Fruit fly (Drosophila melanogaster) whole organism, embryonic: ENCODE results near the gene Pax.

ENCODE experiments used
- ATbp ChIP-seq: fragments of 200-800 bp; sonication (Bioruptor generic); optimal IDR thresholded peaks from 2 replicates; lab custom pipeline; 2017; ENCODE audit warnings: missing biosample characterization, mild to moderate bottlenecking, missing genetic modification characterization, missing genetic modification reagents
- Atf-2 ChIP-seq: fragments of 200-800 bp; sonication (Bioruptor generic); optimal IDR thresholded peaks from 2 replicates; lab custom pipeline; 2016; ENCODE audit warnings: missing biosample characterization, missing genetic modification characterization
- Bgb ChIP-seq: fragments of 200-800 bp; sonication (Bioruptor generic); IDR thresholded peaks from 2 replicates; pipeline ENCODE4 v1.3.6; 2022; ENCODE audit warnings: missing biosample characterization, missing genetic modification characterization; ENCODE audit not compliant: partially characterized antibody
- CG10209 ChIP-seq: fragments of 200-800 bp; sonication (Bioruptor generic); optimal IDR thresholded peaks from 3 replicates; lab custom pipeline; 2017; ENCODE audit warnings: missing biosample characterization, mild to moderate bottlenecking, missing genetic modification characterization, missing genetic modification reagents
- CG11093 ChIP-seq: fragments of 200-800 bp; sonication (Bioruptor generic); IDR thresholded peaks from 3 replicates; pipeline ENCODE4 v1.3.6; 2022; ENCODE audit warnings: missing biosample characterization, missing genetic modification characterization
- CG12071 ChIP-seq: fragments of 200-800 bp; sonication (Bioruptor generic); optimal IDR thresholded peaks from 3 replicates; lab custom pipeline; 2018; ENCODE audit warnings: missing biosample characterization, mild to moderate bottlenecking, missing genetic modification characterization
- CG12942 ChIP-seq: fragments of 200-800 bp; sonication (Bioruptor generic); optimal IDR thresholded peaks from 3 replicates; lab custom pipeline; 2016; ENCODE audit warnings: missing biosample characterization, missing genetic modification characterization
- CG13287 ChIP-seq: fragments of 200-800 bp; sonication (Bioruptor generic); IDR thresholded peaks from 2 replicates; pipeline ENCODE4 v1.3.6; 2022; ENCODE audit warnings: missing biosample characterization, missing genetic modification characterization; ENCODE audit not compliant: partially characterized antibody
- CG13296 ChIP-seq: fragments of 200-800 bp; sonication (Bioruptor generic); optimal IDR thresholded peaks from 3 replicates; lab custom pipeline; 2018; ENCODE audit warnings: missing biosample characterization, mild to moderate bottlenecking, missing genetic modification characterization
- CG16863 ChIP-seq: fragments of 200-800 bp; sonication (Bioruptor generic); optimal IDR thresholded peaks from 3 replicates; lab custom pipeline; 2016; ENCODE audit warnings: missing biosample characterization, missing genetic modification characterization
- CG17328 ChIP-seq: fragments of 200-800 bp; sonication (Bioruptor generic); IDR thresholded peaks from 2 replicates; pipeline ENCODE4 v1.3.6; 2022; ENCODE audit warnings: missing biosample characterization, missing genetic modification characterization
- CG17829 ChIP-seq: fragments of 200-800 bp; optimal IDR thresholded peaks from 2 replicates; lab custom pipeline; 2019; ENCODE audit warnings: missing biosample characterization, mild to moderate bottlenecking, missing genetic modification characterization, moderate library complexity
- CG30020 ChIP-seq: fragments of 200-800 bp; optimal IDR thresholded peaks from 2 replicates; lab custom pipeline; 2019; ENCODE audit warnings: missing biosample characterization, mild to moderate bottlenecking, missing genetic modification characterization, moderate library complexity
- CG34376 ChIP-seq: fragments of 200-800 bp; sonication (Bioruptor generic); optimal IDR thresholded peaks from 2 replicates; lab custom pipeline; 2018; ENCODE audit warnings: missing biosample characterization, mild to moderate bottlenecking, missing genetic modification characterization
- CG4617 ChIP-seq: fragments of 200-800 bp; sonication (Bioruptor generic); optimal IDR thresholded peaks from 3 replicates; lab custom pipeline; 2016; ENCODE audit warnings: missing biosample characterization, missing genetic modification characterization, borderline replicate concordance
- CG4854 ChIP-seq: fragments of 200-800 bp; sonication (Bioruptor generic); optimal IDR thresholded peaks from 2 replicates; lab custom pipeline; 2016; ENCODE audit warnings: missing biosample characterization, missing genetic modification characterization, inconsistent platforms
- CG5245 ChIP-seq: fragments of 200-800 bp; sonication (Bioruptor generic); optimal IDR thresholded peaks from 3 replicates; lab custom pipeline; 2016; ENCODE audit warnings: missing biosample characterization, missing genetic modification characterization
- CG6272 ChIP-seq: fragments of 200-800 bp; sonication (Bioruptor generic); IDR thresholded peaks from 2 replicates; pipeline ENCODE4 v1.3.6; 2022; ENCODE audit warnings: missing biosample characterization, missing genetic modification characterization
- CG7745 ChIP-seq: fragments of 200-800 bp; sonication (Bioruptor generic); optimal IDR thresholded peaks from 2 replicates; lab custom pipeline; 2018; ENCODE audit warnings: missing biosample characterization, mild to moderate bottlenecking, missing genetic modification characterization, moderate library complexity
- CG7786 ChIP-seq: fragments of 200-800 bp; sonication (Bioruptor generic); optimal IDR thresholded peaks from 2 replicates; lab custom pipeline; 2016; ENCODE audit warnings: missing biosample characterization, missing genetic modification characterization
- CG7963 ChIP-seq: fragments of 200-800 bp; sonication (Bioruptor generic); IDR thresholded peaks from 3 replicates; pipeline ENCODE4 v1.3.6; 2022; ENCODE audit warnings: missing biosample characterization, missing genetic modification characterization; ENCODE audit not compliant: partially characterized antibody
- CG8944 ChIP-seq: fragments of 200-800 bp; sonication (Bioruptor generic); optimal IDR thresholded peaks from 3 replicates; lab custom pipeline; 2016; ENCODE audit warnings: missing biosample characterization, missing genetic modification characterization
- CTCF ChIP-seq: fragments of 200-800 bp; sonication (Bioruptor generic); optimal IDR thresholded peaks from 2 replicates; lab custom pipeline; 2017; ENCODE audit warnings: missing biosample characterization, mild to moderate bottlenecking, missing genetic modification characterization, moderate library complexity
- Dek ChIP-seq: fragments of 200-800 bp; sonication (Bioruptor generic); optimal IDR thresholded peaks from 3 replicates; lab custom pipeline; 2019; ENCODE audit warnings: missing biosample characterization, mild to moderate bottlenecking, missing genetic modification characterization, moderate library complexity
- Dip2 ChIP-seq: fragments of 200-800 bp; sonication (Bioruptor generic); IDR thresholded peaks from 2 replicates; pipeline ENCODE4 v1.3.6; 2022; ENCODE audit warnings: missing biosample characterization, missing genetic modification characterization
- Fer3 ChIP-seq: fragments of 200-800 bp; sonication (Bioruptor generic); optimal IDR thresholded peaks from 2 replicates; lab custom pipeline; 2018; ENCODE audit warnings: missing biosample characterization, mild to moderate bottlenecking, missing genetic modification characterization, moderate library complexity
- HLH54F ChIP-seq: fragments of 200-800 bp; sonication (Bioruptor generic); optimal IDR thresholded peaks from 3 replicates; lab custom pipeline; 2016; ENCODE audit warnings: missing biosample characterization, missing genetic modification characterization
- HmgZ ChIP-seq: fragments of 200-800 bp; sonication (Bioruptor generic); optimal IDR thresholded peaks from 2 replicates; lab custom pipeline; 2018; ENCODE audit warnings: missing biosample characterization, mild to moderate bottlenecking, missing genetic modification characterization
- Hsf ChIP-seq: fragments of 200-800 bp; sonication (Bioruptor generic); optimal IDR thresholded peaks from 3 replicates; lab custom pipeline; 2016; ENCODE audit warnings: missing biosample characterization, missing genetic modification characterization
- NC2β ChIP-seq: fragments of 200-800 bp; sonication (Bioruptor generic); optimal IDR thresholded peaks from 2 replicates; lab custom pipeline; 2016; ENCODE audit warnings: missing biosample characterization, missing genetic modification characterization
- Nf-YB ChIP-seq: fragments of 200-800 bp; sonication (Bioruptor generic); optimal IDR thresholded peaks from 3 replicates; lab custom pipeline; 2019; ENCODE audit warnings: missing biosample characterization, mild to moderate bottlenecking, missing genetic modification characterization, moderate library complexity
- Opbp ChIP-seq: fragments of 200-800 bp; sonication (Bioruptor generic); IDR thresholded peaks from 3 replicates; pipeline ENCODE4 v1.3.6; 2022; ENCODE audit warnings: missing biosample characterization, missing genetic modification characterization; ENCODE audit not compliant: partially characterized antibody
- Pdp1 ChIP-seq, 2 experiments: fragments of 200-800 bp; sonication (Bioruptor generic); optimal IDR thresholded peaks; 3 replicates each; lab custom pipeline; 2016; ENCODE audit warnings: missing biosample characterization in 2 of 2, missing genetic modification characterization in 2 of 2, mild to moderate bottlenecking in 1 of 2, moderate library complexity in 1 of 2
- Usf ChIP-seq: fragments of 200-800 bp; sonication (Bioruptor generic); optimal IDR thresholded peaks from 2 replicates; lab custom pipeline; 2017; ENCODE audit warnings: missing genotype, missing biosample characterization, missing genetic modification characterization
- br ChIP-seq: fragments of >200 bp; optimal IDR thresholded peaks from 2 replicates; lab custom pipeline; 2017
- chif ChIP-seq, 2 experiments: fragments of 200-800 bp; sonication (Bioruptor generic); optimal IDR thresholded peaks; 3 replicates each; lab custom pipeline; 2016; ENCODE audit warnings: missing biosample characterization in 2 of 2, missing genetic modification characterization in 2 of 2
- chinmo ChIP-seq: fragments of 200-800 bp; sonication (Bioruptor generic); IDR thresholded peaks from 4 replicates; pipeline ENCODE4 v1.3.6; 2022; ENCODE audit warnings: missing biosample characterization, missing genetic modification characterization; ENCODE audit not compliant: partially characterized antibody
- danr ChIP-seq: fragments of 200-800 bp; sonication (Bioruptor generic); IDR thresholded peaks from 2 replicates; pipeline ENCODE4 v1.3.6; 2022; ENCODE audit warnings: missing biosample characterization, missing genetic modification characterization
- dati ChIP-seq: fragments of 200-800 bp; sonication (Bioruptor generic); IDR thresholded peaks from 2 replicates; pipeline ENCODE4 v1.3.6; 2022; ENCODE audit warnings: missing biosample characterization, missing genetic modification characterization
- eve ChIP-seq, 2 experiments: fragments of >200 bp; optimal IDR thresholded peaks; 2 replicates each; lab custom pipeline; 2017; ENCODE audit warnings: missing biosample characterization in 2 of 2, missing genetic modification characterization in 2 of 2
- gem ChIP-seq: fragments of 200-800 bp; sonication (Bioruptor generic); optimal IDR thresholded peaks from 2 replicates; lab custom pipeline; 2019; ENCODE audit warnings: missing biosample characterization, mild to moderate bottlenecking, missing genetic modification characterization, moderate library complexity
- gfzf ChIP-seq: fragments of 200-800 bp; sonication (Bioruptor generic); optimal IDR thresholded peaks from 2 replicates; lab custom pipeline; 2016; ENCODE audit warnings: missing biosample characterization, mild to moderate bottlenecking, missing genetic modification characterization, moderate library complexity
- gro ChIP-seq: fragments of 200-800 bp; sonication (Bioruptor generic); optimal IDR thresholded peaks from 2 replicates; lab custom pipeline; 2016; ENCODE audit warnings: missing biosample characterization, missing genetic modification characterization
- gsb ChIP-seq: fragments of 200-800 bp; sonication (Bioruptor generic); IDR thresholded peaks from 2 replicates; pipeline ENCODE4 v1.3.6; 2022; ENCODE audit warnings: missing biosample characterization, missing genetic modification characterization
- mam ChIP-seq: fragments of 200-800 bp; sonication (Bioruptor generic); optimal IDR thresholded peaks from 3 replicates; lab custom pipeline; 2016; ENCODE audit warnings: missing biosample characterization, missing genetic modification characterization
- nerfin-1 ChIP-seq: fragments of 200-800 bp; sonication (Bioruptor generic); optimal IDR thresholded peaks from 3 replicates; lab custom pipeline; 2019; ENCODE audit warnings: missing biosample characterization, mild to moderate bottlenecking, missing genetic modification characterization, moderate library complexity
- pb ChIP-seq: fragments of 200-800 bp; sonication (Bioruptor generic); optimal IDR thresholded peaks from 3 replicates; lab custom pipeline; 2016; ENCODE audit warnings: missing biosample characterization, missing genetic modification characterization
- pita ChIP-seq: fragments of 200-800 bp; sonication (Bioruptor generic); optimal IDR thresholded peaks from 2 replicates; lab custom pipeline; 2017; ENCODE audit warnings: missing biosample characterization, mild to moderate bottlenecking, missing genetic modification characterization
- slbo ChIP-seq: fragments of 200-800 bp; sonication (Bioruptor generic); IDR thresholded peaks from 2 replicates; pipeline ENCODE4 v1.3.6; 2022; ENCODE audit warnings: missing biosample characterization, missing genetic modification characterization
- slp2 ChIP-seq: fragments of 200-800 bp; sonication (Bioruptor generic); optimal IDR thresholded peaks from 2 replicates; lab custom pipeline; 2016; ENCODE audit warnings: missing biosample characterization, missing genetic modification characterization
- sna ChIP-seq: fragments of 200-800 bp; sonication (Bioruptor generic); IDR thresholded peaks from 2 replicates; pipeline ENCODE4 v1.3.6; 2022; ENCODE audit warnings: missing biosample characterization, missing genetic modification characterization; ENCODE audit not compliant: partially characterized antibody
- wor ChIP-seq: fragments of 200-800 bp; sonication (Bioruptor generic); IDR thresholded peaks from 2 replicates; pipeline ENCODE4 v1.3.6; 2022; ENCODE audit warnings: missing biosample characterization, missing genetic modification characterization

Gene Pax

dm6 chr2L:19376145-19376544 lies 50.3 kb downstream of the Pax start (continued):
- TF ChIP-seq chinmo (no peak), eve (GFP tag; optimal IDR thresholded peaks at IDR 0.05; lab: Kevin White, UChicago) (no peak), CTCF (GFP tag; lab: Kevin White, UChicago) (no peak), CG12942 (GFP tag; lab: Kevin White, UChicago) (no peak), Nf-YB (GFP tag; lab: Kevin White, UChicago) (no peak), CG30020 (tag; lab: Kevin White, UChicago) (no peak), CG6272 (GFP tag; lab: Robert Waterston, UW) (no peak), Pdp1 (GFP tag; optimal IDR thresholded peaks at IDR 0.05; lab: Kevin White, UChicago) (no peak), Usf (GFP tag; lab: Kevin White, UChicago) (no peak), pita (GFP tag; lab: Kevin White, UChicago) (no peak), gro (no peak), CG11093 (GFP tag; lab: Robert Waterston, UW) (0 out of 3 replicates have a peak, but pooled peaks have one; percentile 30), wor (GFP tag; lab: Robert Waterston, UW) (no peak), CG7786 (GFP tag; lab: Kevin White, UChicago) (no peak), Hsf (peak; percentile 13), Dip2 (no peak), CG7745 (tag; lab: Kevin White, UChicago) (no peak), nerfin-1 (no peak), CG7963 (GFP tag; lab: Robert Waterston, UW) (no peak), CG10209 (GFP tag; lab: Kevin White, UChicago) (no peak), CG16863 (GFP tag; lab: Kevin White, UChicago) (no peak), gsb (GFP tag; lab: Robert Waterston, UW) (no peak), sna (no peak), CG34376 (GFP tag; lab: Kevin White, UChicago) (no peak), slp2 (GFP tag; lab: Kevin White, UChicago) (no peak), CG12071 (GFP tag; lab: Kevin White, UChicago) (no peak), CG13296 (GFP tag; lab: Kevin White, UChicago) (no peak), mam (GFP tag; lab: Kevin White, UChicago) (no peak), CG5245 (GFP tag; lab: Kevin White, UChicago) (peak; percentile 18), Atf-2 (GFP tag; lab: Kevin White, UChicago) (no peak), pb (no peak), Fer3 (no peak), chif (GFP tag; optimal IDR thresholded peaks at IDR 0.05; lab: Kevin White, UChicago) (peak in 1 of 2 experiments; percentile 43), CG17328 (GFP tag; lab: Robert Waterston, UW) (peak; percentile 48; the same call in 1 of the 2 replicates), slbo (GFP tag; lab: Robert Waterston, UW) (no peak), Bgb (GFP tag; lab: Robert Waterston, UW) (no peak), gem (tag; lab: Kevin White, UChicago) (peak; percentile 55), gfzf (GFP tag; lab: Kevin White, UChicago) (no peak), CG17829 (peak; percentile 58), dati (GFP tag; lab: Robert Waterston, UW) (no peak), CG8944 (no peak), danr (GFP tag; lab: Robert Waterston, UW) (no peak), CG4854 (GFP tag; lab: Kevin White, UChicago) (no peak), CG13287 (GFP tag; lab: Robert Waterston, UW) (no peak), Opbp (GFP tag; lab: Robert Waterston, UW) (no peak), HLH54F (GFP tag; lab: Kevin White, UChicago) (no peak), br (lab: Kevin White, UChicago) (no peak), NC2β (GFP tag; lab: Kevin White, UChicago) (peak; percentile 20), Dek (tag; lab: Kevin White, UChicago) (no peak), HmgZ (no peak), ATbp (GFP tag; lab: Kevin White, UChicago) (peak; percentile 22), CG4617 (no peak)
